Fruit fly (Drosophila melanogaster): ENCODE data around the gene CG9399.

CG9399 gene

DNA sequence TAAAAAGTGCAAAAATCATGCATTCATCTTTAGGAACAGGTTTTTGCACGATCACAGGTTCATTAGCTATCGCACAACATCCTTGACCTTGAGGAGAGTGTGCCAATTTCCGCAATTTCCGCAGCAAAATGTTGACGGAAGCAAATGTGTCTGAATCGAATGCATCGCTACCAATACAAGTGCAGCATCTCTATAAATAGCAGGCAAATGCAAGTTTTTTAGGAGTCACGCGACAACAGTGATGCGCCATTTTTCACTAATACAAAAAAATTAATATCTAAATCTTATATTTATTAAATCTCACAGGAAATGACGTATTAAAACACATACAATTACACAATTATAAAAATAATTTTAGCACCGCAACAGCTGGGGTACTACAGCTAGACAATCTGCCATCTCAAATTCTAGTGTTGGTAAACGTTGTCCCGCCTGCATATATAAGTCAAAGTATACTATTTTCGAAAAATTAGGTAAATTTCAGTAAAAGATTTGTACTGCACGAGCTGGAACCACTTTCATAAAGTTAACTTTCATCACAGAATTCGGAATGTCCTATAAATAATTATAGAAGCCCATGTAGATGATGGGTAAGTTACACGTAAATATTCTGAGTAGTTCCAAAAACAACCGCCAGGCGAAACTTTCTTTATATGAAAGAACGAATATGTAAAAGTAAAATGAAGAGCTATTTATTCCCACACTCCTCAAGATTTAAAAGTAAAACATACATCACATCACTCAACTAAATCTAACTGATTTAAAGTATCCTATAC, at the start of gene CG9399:
CG9399 (minus strand) TSS at position 400 of the 776 bp plus-strand sequence.
- TF ChIP-seq CG8478 (optimal IDR thresholded peaks at IDR 0.05) (no peak), Dll (optimal IDR thresholded peaks at IDR 0.05) (no peak), pan (optimal IDR thresholded peaks at IDR 0.05) (no peak), usp (GFP tag; optimal IDR thresholded peaks at IDR 0.05) (no peak), psq (optimal IDR thresholded peaks at IDR 0.05) (no peak), EcR (GFP tag; optimal IDR thresholded peaks at IDR 0.05) (no peak)

DNA sequence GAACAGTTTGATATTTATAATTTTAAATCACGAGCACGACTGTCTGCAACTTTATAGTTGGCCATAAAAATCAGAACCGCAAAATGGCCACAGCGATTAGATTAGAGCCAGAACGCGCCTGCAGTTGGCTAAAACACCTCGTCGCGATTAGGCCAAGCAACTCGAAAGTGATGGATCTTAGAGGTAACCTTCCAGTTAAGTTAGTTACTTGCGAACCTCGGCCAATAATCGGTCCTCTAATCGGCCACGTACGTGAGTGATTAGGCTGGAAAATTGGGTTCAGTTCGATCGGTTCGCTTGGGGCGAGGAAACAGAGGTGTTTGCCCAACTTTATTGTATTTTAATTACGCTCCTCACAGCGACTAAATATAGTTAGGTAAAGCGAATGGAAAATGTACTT, 46.3 kb upstream of the CG9399 start:
- no peak for TF ChIP-seq psq (optimal IDR thresholded peaks at IDR 0.05)
- no peak for TF ChIP-seq usp (GFP tag; optimal IDR thresholded peaks at IDR 0.05)
- TF ChIP-seq pan (optimal IDR thresholded peaks at IDR 0.05), result no peak
- no peak for TF ChIP-seq EcR (GFP tag; optimal IDR thresholded peaks at IDR 0.05)
- TF ChIP-seq CG8478 (optimal IDR thresholded peaks at IDR 0.05), result no peak
- no peak for TF ChIP-seq Dll (optimal IDR thresholded peaks at IDR 0.05)

DNA sequence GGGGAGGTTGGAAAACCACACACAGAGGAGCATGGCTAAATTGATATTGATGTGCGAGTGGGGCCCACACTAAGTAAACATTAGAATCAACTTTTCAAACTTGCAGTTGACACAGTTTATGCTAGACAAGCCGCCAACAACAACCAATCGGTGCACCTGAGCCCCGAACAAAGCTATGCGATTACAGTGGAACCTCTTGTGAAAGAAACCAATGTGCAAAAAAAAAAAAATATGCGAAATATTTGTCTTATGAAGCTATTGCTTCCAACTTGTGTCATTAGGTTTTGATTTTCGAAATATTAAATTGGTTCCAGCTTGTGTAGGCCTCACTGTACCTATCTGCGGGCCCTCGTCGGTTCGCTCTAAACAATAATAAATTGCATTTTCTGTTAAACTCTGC, 44.3 kb upstream of the CG9399 start:
- no peak for TF ChIP-seq pan (optimal IDR thresholded peaks at IDR 0.05)
- TF ChIP-seq usp (GFP tag; optimal IDR thresholded peaks at IDR 0.05), result no peak
- TF ChIP-seq CG8478 (optimal IDR thresholded peaks at IDR 0.05), result no peak
- no peak for TF ChIP-seq Dll (optimal IDR thresholded peaks at IDR 0.05)
- TF ChIP-seq psq (optimal IDR thresholded peaks at IDR 0.05), result no peak
- no peak for TF ChIP-seq EcR (GFP tag; optimal IDR thresholded peaks at IDR 0.05)

DNA sequence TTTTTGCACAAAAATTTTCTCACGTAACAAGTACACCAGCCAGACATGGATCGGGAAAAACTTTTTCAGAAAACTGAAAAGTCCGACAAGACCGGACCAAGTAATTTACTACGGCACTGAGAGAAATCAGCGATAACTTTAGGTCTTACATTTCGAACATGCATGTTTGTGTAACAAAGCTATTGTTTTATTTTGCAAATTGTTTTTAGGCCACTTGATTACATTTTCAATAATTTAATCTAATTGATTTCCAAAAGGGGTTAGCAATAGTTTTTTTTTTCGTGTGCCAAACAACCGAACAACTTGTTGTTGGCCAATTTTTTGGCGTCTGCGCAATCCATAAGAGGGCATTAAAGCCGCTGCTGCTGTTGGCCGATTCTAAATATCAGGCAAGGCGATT, 39.1 kb upstream of the CG9399 start:
- TF ChIP-seq pan (optimal IDR thresholded peaks at IDR 0.05) (no peak), Dll (optimal IDR thresholded peaks at IDR 0.05) (no peak), CG8478 (optimal IDR thresholded peaks at IDR 0.05) (no peak), EcR (GFP tag; optimal IDR thresholded peaks at IDR 0.05) (no peak), psq (optimal IDR thresholded peaks at IDR 0.05) (no peak), usp (GFP tag; optimal IDR thresholded peaks at IDR 0.05) (no peak)

DNA sequence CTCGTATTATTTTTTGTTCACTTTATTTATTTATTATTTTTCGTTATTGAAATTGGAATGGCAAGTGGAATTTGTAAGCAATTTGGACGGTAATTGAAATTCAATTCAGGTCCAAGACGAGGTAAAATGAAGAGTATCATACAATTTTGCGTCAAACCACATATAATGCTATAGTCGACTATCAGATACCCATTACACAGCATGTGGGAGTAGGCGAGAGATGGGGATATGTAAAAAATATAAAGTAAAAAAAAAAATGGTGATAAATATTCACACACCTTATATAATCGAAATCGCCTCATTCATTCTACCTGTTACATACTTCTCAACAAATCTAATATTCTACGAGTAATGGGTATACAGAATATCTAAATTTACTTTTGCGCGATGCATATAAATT, 38.2 kb upstream of the CG9399 start:
- no peak for TF ChIP-seq Dll (optimal IDR thresholded peaks at IDR 0.05)
- TF ChIP-seq pan (optimal IDR thresholded peaks at IDR 0.05), result no peak
- no peak for TF ChIP-seq CG8478 (optimal IDR thresholded peaks at IDR 0.05)
- no peak for TF ChIP-seq psq (optimal IDR thresholded peaks at IDR 0.05)
- no peak for TF ChIP-seq EcR (GFP tag; optimal IDR thresholded peaks at IDR 0.05)
- no peak for TF ChIP-seq usp (GFP tag; optimal IDR thresholded peaks at IDR 0.05)

DNA sequence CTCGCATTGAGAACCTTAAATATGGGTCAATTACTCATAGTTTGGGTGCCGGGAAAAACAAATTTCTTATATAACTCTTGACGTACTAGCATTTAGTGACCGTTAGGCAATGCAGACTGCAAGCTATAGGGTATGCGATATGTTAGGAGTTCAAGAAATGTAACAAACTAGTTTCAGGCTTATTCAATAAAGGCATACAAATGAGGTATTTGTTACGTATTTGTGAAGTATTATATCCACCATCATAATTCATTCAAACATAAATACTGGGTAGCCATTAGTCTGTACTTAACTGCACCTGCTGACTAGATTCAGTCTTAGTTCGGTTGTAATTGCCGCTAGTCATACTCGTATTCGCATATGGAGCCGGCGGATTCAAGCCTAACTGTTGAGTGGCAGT, 34.2 kb upstream of the CG9399 start:
- TF ChIP-seq Dll (optimal IDR thresholded peaks at IDR 0.05), result no peak
- no peak for TF ChIP-seq usp (GFP tag; optimal IDR thresholded peaks at IDR 0.05)
- no peak for TF ChIP-seq pan (optimal IDR thresholded peaks at IDR 0.05)
- no peak for TF ChIP-seq EcR (GFP tag; optimal IDR thresholded peaks at IDR 0.05)
- TF ChIP-seq psq (optimal IDR thresholded peaks at IDR 0.05), result no peak
- no peak for TF ChIP-seq CG8478 (optimal IDR thresholded peaks at IDR 0.05)

DNA sequence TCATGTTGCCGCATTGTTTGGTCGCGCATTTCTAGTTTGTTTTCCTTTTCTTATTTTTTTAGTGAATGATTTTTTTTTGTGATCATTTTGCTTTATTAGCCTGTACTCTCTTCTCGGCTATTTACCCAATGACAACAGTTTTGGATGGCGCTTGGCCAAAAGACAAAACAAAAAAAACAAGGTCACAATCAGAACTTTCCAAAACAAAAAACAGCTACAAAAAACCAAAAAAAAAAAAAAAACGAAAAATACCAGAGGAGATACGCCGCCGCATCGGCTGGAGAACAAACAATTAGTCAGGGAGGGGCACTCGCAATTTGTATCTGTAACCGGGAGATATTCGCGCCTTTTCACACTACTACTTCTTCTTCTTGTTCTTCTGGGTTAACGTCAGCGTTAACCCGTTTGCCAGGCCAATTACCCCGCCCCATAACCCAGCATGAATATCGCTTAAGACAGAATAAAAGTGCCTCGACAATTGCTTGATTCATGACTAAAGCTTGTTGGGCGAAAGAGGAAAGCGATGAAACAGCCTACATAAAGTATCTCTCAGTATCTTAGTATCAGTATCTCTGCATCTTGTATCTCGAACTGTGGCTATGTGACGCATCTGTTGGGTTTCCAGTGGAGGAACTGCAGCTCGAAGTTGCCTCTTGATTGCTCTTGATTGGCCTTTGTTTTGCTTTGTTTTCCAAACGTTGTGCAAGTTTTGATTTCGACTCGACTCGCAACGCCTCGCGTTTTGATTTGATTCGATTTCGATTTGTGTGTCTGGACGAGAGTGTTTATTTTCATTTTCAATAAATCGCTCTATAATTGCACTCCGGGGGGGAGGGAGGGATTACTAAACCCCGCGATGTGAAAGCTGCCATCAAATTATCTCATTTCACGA, 33.1 kb upstream of the CG9399 start:
- TF ChIP-seq psq (optimal IDR thresholded peaks at IDR 0.05) (no peak), usp (GFP tag; optimal IDR thresholded peaks at IDR 0.05) (no peak), EcR (GFP tag; optimal IDR thresholded peaks at IDR 0.05) (no peak), CG8478 (optimal IDR thresholded peaks at IDR 0.05) (no peak), pan (optimal IDR thresholded peaks at IDR 0.05) (no peak), Dll (optimal IDR thresholded peaks at IDR 0.05) (no peak)

DNA sequence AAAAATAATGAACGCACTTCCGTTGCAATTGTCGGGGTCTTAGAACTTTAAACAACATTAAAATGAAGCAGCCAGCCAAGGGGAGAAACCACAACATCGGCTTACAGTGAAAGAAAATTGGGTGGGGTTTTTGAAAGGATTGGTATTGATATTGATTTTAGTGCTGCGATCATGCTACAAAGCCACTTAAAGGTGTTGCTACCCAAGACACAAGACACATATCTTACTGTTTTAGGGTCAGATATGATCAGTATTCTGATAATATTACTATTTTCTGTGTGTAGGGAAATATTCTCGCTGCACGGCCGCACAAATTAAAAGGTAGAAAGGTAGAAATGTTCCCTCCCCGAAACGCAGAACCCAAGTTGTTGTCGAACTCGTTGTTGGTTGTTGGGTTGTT, 31.1 kb upstream of the CG9399 start:
- no peak for TF ChIP-seq EcR (GFP tag; optimal IDR thresholded peaks at IDR 0.05)
- no peak for TF ChIP-seq psq (optimal IDR thresholded peaks at IDR 0.05)
- no peak for TF ChIP-seq pan (optimal IDR thresholded peaks at IDR 0.05)
- TF ChIP-seq Dll (optimal IDR thresholded peaks at IDR 0.05), result no peak
- no peak for TF ChIP-seq usp (GFP tag; optimal IDR thresholded peaks at IDR 0.05)
- TF ChIP-seq CG8478 (optimal IDR thresholded peaks at IDR 0.05), result no peak

DNA sequence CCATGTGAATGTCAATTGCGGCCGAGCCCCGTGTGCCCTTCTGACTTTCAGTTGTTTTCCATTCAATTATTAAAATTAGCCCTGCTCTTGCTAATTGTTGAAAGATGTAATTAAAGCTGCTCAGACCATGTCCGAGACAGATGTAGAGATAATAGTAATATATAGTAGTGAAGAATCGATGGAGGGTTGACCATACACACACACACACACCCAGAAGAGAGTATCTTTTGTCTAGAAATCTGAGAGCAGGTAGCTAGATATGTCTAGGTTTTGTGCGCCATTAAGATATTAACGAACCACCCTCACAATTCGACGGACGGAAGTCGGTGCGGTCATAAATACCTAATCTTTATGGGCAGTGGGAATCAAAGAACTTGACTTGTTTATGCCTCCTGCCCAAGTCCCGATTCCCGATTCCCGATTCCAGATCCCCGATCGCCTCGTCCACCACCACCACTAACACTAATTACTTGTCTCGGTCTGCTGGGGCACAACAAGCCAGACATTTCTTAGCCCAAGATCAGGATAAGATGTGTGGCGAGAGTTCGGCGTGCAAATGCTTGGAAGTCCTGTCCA, 30.5 kb upstream of the CG9399 start:
- no peak for TF ChIP-seq psq (optimal IDR thresholded peaks at IDR 0.05)
- TF ChIP-seq Dll (optimal IDR thresholded peaks at IDR 0.05), result no peak

DNA sequence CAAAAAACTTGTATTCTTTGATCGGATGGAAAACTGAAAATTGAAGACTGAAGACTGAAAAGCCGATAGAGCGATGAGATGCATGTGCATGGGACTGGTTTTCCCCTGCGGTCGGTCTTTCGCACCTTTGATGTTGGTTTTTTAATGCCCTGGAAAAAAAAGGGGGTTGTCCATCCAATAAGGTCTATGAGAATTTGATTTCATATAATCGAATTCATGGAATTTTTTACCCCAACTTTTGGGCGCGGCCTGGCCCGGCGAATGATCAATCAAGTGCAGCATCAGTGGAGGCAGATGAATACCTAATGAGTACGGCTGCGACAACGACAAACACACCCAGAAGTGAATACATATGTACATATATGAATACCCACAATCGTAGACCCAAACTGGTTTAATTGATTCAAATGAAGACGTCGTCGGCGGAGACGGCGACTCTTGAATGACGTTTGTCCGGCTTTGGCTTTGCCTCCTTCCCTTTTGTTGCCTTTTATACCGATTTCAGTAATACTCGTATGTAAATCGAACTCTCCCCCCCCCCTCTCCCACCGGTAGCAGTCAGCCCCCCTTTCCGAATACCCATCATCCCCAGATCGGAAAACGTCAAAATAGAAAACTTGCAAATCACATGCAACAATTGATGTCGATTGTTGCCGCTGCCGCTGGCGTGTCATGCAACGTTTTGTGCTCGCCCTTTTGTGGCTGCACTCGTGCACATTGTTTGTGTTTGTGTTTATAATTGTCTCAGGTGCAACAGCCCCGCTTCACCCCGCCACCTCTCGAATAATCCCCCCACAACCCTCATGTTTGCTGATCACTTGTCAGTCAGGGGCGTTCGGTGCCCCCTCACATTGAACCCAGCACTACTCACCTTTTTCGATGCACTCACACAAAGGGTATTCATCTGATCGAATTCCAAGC, 29.3 kb upstream of the CG9399 start:
- TF ChIP-seq EcR (GFP tag; optimal IDR thresholded peaks at IDR 0.05), result no peak
- TF ChIP-seq pan (optimal IDR thresholded peaks at IDR 0.05), result no peak
- no peak for TF ChIP-seq usp (GFP tag; optimal IDR thresholded peaks at IDR 0.05)
- TF ChIP-seq psq (optimal IDR thresholded peaks at IDR 0.05), result no peak
- TF ChIP-seq CG8478 (optimal IDR thresholded peaks at IDR 0.05), result no peak
- no peak for TF ChIP-seq Dll (optimal IDR thresholded peaks at IDR 0.05)

DNA sequence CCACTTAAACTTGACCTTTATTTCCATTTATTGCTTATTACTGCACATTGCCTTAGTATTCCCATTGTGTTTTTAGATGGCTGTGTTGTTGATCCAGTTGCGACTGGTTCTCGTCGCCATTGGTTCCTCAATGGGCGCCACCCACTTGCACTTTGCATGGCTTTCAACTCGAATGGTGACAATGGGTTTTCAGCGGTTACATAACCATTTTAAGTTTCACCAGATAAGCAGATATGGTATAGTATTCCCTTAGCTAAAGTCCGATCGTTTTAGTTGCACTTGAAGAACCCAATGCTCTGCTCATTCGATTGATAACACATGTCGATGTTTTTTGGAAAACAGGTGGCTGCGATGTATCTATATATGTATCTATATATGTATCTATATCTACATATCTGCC, 27.9 kb upstream of the CG9399 start:
- TF ChIP-seq psq (optimal IDR thresholded peaks at IDR 0.05) (no peak), CG8478 (optimal IDR thresholded peaks at IDR 0.05) (no peak), usp (GFP tag; optimal IDR thresholded peaks at IDR 0.05) (no peak)
